Worm (Caenorhabditis elegans): Measurements from ENCODE around the gene str-198.

The str-198 gene

DNA sequence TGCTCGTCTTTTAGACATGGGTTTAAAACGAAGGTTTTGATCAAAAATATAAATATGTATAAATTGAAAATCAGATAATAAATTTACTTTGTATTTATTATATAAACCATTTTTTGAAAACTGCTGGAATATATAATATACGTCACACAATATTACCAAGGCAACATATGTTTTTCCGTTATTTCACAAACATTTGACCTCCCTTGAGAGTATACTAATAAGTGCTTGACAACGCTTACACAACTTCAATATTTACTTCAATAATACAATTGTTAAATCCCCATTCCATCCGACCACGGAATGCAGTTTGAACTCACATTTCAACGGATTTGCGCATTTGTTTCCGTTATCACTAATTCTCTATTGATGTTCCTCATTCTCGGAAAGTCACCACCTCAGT, at the start of gene str-198:
Gene str-198 (plus strand): TSS at position 301 of the 400 bp plus-strand sequence.
- no peak for TF ChIP-seq tbx-2 (tag; optimal IDR thresholded peaks at IDR 0.05)
- no peak for TF ChIP-seq ceh-31 (tag; optimal IDR thresholded peaks at IDR 0.05)
- TF ChIP-seq ref-2 (tag; optimal IDR thresholded peaks at IDR 0.05): no peak
- TF ChIP-seq ceh-19 (GFP tag; optimal IDR thresholded peaks at IDR 0.05): no peak
- TF ChIP-seq unc-55 (GFP tag; optimal IDR thresholded peaks at IDR 0.05): no peak
- no peak for TF ChIP-seq K02D7.2 (tag; optimal IDR thresholded peaks at IDR 0.05)
- TF ChIP-seq fax-1 (tag; optimal IDR thresholded peaks at IDR 0.05): no peak
- no peak for TF ChIP-seq ceh-9 (tag; optimal IDR thresholded peaks at IDR 0.05)
- no peak for TF ChIP-seq hlh-15 (tag; optimal IDR thresholded peaks at IDR 0.05)
- TF ChIP-seq pros-1 (tag; optimal IDR thresholded peaks at IDR 0.05): no peak
- no peak for TF ChIP-seq Y22D7AL.16 (tag; optimal IDR thresholded peaks at IDR 0.05)
- TF ChIP-seq elt-4 (tag; optimal IDR thresholded peaks at IDR 0.05): no peak

- TF ChIP-seq hlh-30 (tag; optimal IDR thresholded peaks at IDR 0.05; ENCODE audit: insufficient read depth) (peak; percentile 15), unc-55 (GFP tag; optimal IDR thresholded peaks at IDR 0.05) (no peak)
Observed at ce11 chrV:16000433-16000832, 47.2 kb upstream of the str-198 start, which contains the start of gene nhr-50. Gene nhr-50, minus strand, starts transcription at chrV:16000631.

DNA sequence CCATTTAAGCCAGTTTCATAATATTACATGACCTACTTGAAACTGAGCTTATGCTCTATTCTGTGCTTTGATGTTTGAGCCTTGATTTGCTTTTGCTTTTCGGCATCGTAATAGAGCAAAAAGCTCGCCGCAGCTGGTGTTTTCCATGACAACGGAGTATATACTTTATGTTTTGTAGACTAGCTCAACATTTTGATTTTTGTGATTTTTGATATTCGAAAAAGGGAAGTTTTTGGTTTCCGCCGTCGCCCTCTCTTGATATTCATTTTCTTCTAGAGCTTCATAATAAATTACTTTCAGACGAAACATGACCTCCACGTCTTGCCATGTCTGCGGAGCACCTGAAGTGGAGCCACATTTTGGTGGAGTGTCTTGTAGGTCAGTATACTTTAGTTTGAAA, 45.3 kb upstream of the str-198 start, which contains the start of gene nhr-63:
Gene nhr-63 (plus strand): TSS at position 301 of the 400 bp plus-strand sequence.
- TF ChIP-seq C08G9.2 (tag; optimal IDR thresholded peaks at IDR 0.05): no peak
- TF ChIP-seq ceh-45 (GFP tag; IDR thresholded peaks at IDR 0.05): no peak
- TF ChIP-seq che-1 (tag; optimal IDR thresholded peaks at IDR 0.05): no peak
- TF ChIP-seq ceh-18 (tag; optimal IDR thresholded peaks at IDR 0.05): no peak
- no peak for TF ChIP-seq unc-42 (tag; optimal IDR thresholded peaks at IDR 0.05)
- TF ChIP-seq ceh-19 (GFP tag; optimal IDR thresholded peaks at IDR 0.05): no peak
- no peak for TF ChIP-seq ceh-22 (tag; optimal IDR thresholded peaks at IDR 0.05)
- no peak for TF ChIP-seq ttx-3 (tag; optimal IDR thresholded peaks at IDR 0.05)
- no peak for TF ChIP-seq odd-2 (tag; optimal IDR thresholded peaks at IDR 0.05)
- no peak for TF ChIP-seq dve-1 (tag; optimal IDR thresholded peaks at IDR 0.05)
- TF ChIP-seq fax-1 (tag; optimal IDR thresholded peaks at IDR 0.05): no peak
- no peak for TF ChIP-seq hlh-8 (tag; optimal IDR thresholded peaks at IDR 0.05)
- no peak for TF ChIP-seq mec-3 (tag; optimal IDR thresholded peaks at IDR 0.05; ENCODE audit: borderline replicate concordance)
- TF ChIP-seq zip-5 (tag; optimal IDR thresholded peaks at IDR 0.05): no peak
- TF ChIP-seq ceh-9 (tag; optimal IDR thresholded peaks at IDR 0.05): no peak
- TF ChIP-seq ahr-1 (tag; optimal IDR thresholded peaks at IDR 0.05): no peak
- TF ChIP-seq ama-1 (optimal IDR thresholded peaks at IDR 0.05): no peak

DNA sequence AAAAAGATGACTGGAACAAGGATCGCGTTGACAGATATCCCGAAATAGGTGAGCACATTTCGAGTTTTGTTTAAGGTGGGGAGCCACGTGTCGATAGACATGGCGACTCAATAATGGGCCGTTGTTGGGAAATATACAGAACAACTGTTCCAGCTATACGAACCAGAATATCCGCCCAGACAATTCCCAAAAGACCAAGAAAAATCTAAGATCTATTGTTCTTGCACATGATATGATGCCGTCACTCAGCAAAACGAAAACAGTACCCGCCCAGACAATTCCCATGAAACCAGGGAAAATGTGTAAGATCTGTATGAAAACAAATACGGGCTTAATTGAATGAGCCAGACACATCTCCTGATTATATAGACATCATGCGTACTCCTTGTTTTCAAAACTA, 40.1 kb upstream of the str-198 start, which contains the start of gene str-231:
Gene str-231 (minus strand): TSS at position 101 of the 400 bp plus-strand sequence.
- TF ChIP-seq ceh-31 (tag; optimal IDR thresholded peaks at IDR 0.05) (no peak), rnt-1 (tag; optimal IDR thresholded peaks at IDR 0.05) (no peak)

DNA sequence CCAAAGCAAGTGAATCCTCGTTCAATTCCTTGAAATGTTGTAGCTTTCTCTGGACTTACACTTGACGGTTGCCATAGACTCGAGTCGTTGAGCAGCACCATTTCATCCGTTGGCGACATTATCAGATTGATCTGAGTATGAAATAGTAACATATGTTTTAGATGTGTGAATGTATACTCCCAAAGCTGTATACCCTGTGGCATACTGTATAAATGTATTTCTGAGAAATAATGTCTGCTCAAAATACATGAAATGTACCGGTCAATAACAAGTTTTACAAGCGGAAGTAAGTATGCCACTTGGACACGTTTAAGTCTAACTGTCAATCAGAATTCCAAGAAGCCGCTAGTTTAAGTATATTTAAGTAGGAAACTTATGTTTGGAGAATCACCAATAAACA, 38.0 kb upstream of the str-198 start, which contains the start of gene str-233:
Gene str-233 (minus strand): TSS at position 101 of the 400 bp plus-strand sequence.
- no peak for TF ChIP-seq unc-42 (tag; optimal IDR thresholded peaks at IDR 0.05)
- TF ChIP-seq ceh-30 (tag; optimal IDR thresholded peaks at IDR 0.05): no peak
- TF ChIP-seq pha-2 (tag; optimal IDR thresholded peaks at IDR 0.05): no peak
- no peak for TF ChIP-seq ref-2 (tag; optimal IDR thresholded peaks at IDR 0.05)
- no peak for TF ChIP-seq ceh-24 (tag; optimal IDR thresholded peaks at IDR 0.05)
- TF ChIP-seq fax-1 (tag; optimal IDR thresholded peaks at IDR 0.05): no peak
- no peak for TF ChIP-seq sox-2 (GFP tag; IDR thresholded peaks at IDR 0.05)
- TF ChIP-seq unc-55 (GFP tag; optimal IDR thresholded peaks at IDR 0.05): no peak
- TF ChIP-seq hlh-6 (tag; optimal IDR thresholded peaks at IDR 0.05): no peak

ce11 chrV:16015652-16016051, 32.0 kb upstream of the str-198 start, which contains the start of gene str-232:
Gene str-232, minus strand, starts transcription at chrV:16015752.
- no peak for TF ChIP-seq unc-86 (tag; optimal IDR thresholded peaks at IDR 0.05)
- TF ChIP-seq hlh-15 (tag; optimal IDR thresholded peaks at IDR 0.05): no peak
- TF ChIP-seq ets-4 (tag; optimal IDR thresholded peaks at IDR 0.05): no peak
- TF ChIP-seq elt-4 (tag; optimal IDR thresholded peaks at IDR 0.05): no peak
- TF ChIP-seq hlh-6 (tag; optimal IDR thresholded peaks at IDR 0.05): no peak
- no peak for TF ChIP-seq pqm-1 (tag; optimal IDR thresholded peaks at IDR 0.05)

All from whole organism, late embryonic.